Fruit fly (Drosophila melanogaster): ENCODE results near the gene Atg8a.

- no peak for TF ChIP-seq CG34376 (GFP tag; optimal IDR thresholded peaks at IDR 0.05)
- TF ChIP-seq Dfd (GFP tag; optimal IDR thresholded peaks at IDR 0.05) = no peak
- TF ChIP-seq Oaz (GFP tag; IDR thresholded peaks at IDR 0.05) = no peak
Observed at dm6 chrX:10768043-10768674, at the start of gene Atg8a, which contains the start of gene BTBD9.
